Worm (Caenorhabditis elegans): ENCODE results near the gene idpc-1.

ce11 chrIII:11443408-11443994 is 16.5 kb downstream of the idpc-1 start:
- no peak for TF ChIP-seq mdl-1 (tag; optimal IDR thresholded peaks at IDR 0.05)
- no peak for TF ChIP-seq skn-1 (tag; optimal IDR thresholded peaks at IDR 0.05)
